Fruit fly (Drosophila melanogaster) whole organism, embryonic: ENCODE measurements around the gene Dr.

Experiments used
- Blimp-1 ChIP-seq: fragments of 200-800 bp; sonication (Bioruptor generic); optimal IDR thresholded peaks from 3 replicates; lab custom pipeline; 2018; ENCODE audit warnings: missing biosample characterization, missing genetic modification characterization, mild to moderate bottlenecking, moderate library complexity, missing genetic modification reagents
- CG1233 ChIP-seq: fragments of 200-800 bp; sonication (Bioruptor generic); optimal IDR thresholded peaks from 4 replicates; lab custom pipeline; 2018; ENCODE audit warnings: missing biosample characterization, mild to moderate bottlenecking, missing genetic modification characterization
- CG12391 ChIP-seq: fragments of 200-800 bp; sonication (Bioruptor generic); optimal IDR thresholded peaks from 3 replicates; lab custom pipeline; 2018; ENCODE audit warnings: missing biosample characterization, mild to moderate bottlenecking, missing genetic modification characterization, moderate library complexity
- CG13775 ChIP-seq: fragments of 200-800 bp; sonication (Bioruptor generic); optimal IDR thresholded peaks from 3 replicates; lab custom pipeline; 2017; ENCODE audit warnings: missing biosample characterization, mild to moderate bottlenecking, missing genetic modification characterization
- CG14441 ChIP-seq: fragments of 200-800 bp; sonication (Bioruptor generic); IDR thresholded peaks from 2 replicates; pipeline ENCODE4 v1.3.6; 2022; ENCODE audit warnings: missing biosample characterization, missing genetic modification characterization
- CG1602 ChIP-seq: fragments of 200-800 bp; sonication (Bioruptor generic); optimal IDR thresholded peaks from 3 replicates; lab custom pipeline; 2016; ENCODE audit warnings: missing biosample characterization, missing genetic modification characterization
- CG17361 ChIP-seq: fragments of 200-800 bp; sonication (Bioruptor generic); IDR thresholded peaks from 3 replicates; pipeline ENCODE4 v1.3.6; 2022; ENCODE audit warnings: missing biosample characterization, missing genetic modification characterization
- CG2199 ChIP-seq: fragments of 200-800 bp; sonication (Bioruptor generic); IDR thresholded peaks from 3 replicates; pipeline ENCODE4 v1.3.6; 2022; ENCODE audit warnings: missing biosample characterization, missing genetic modification characterization
- CG2712 ChIP-seq: fragments of 200-800 bp; optimal IDR thresholded peaks from 3 replicates; lab custom pipeline; 2019; ENCODE audit warnings: missing biosample characterization, mild to moderate bottlenecking, missing genetic modification characterization, moderate library complexity
- CG34422 ChIP-seq: fragments of 200-800 bp; sonication (Bioruptor generic); IDR thresholded peaks from 3 replicates; pipeline ENCODE4 v1.3.6; 2022; ENCODE audit warnings: missing biosample characterization, missing genetic modification characterization
- CG4282 ChIP-seq: fragments of 200-800 bp; sonication (Bioruptor generic); optimal IDR thresholded peaks from 2 replicates; lab custom pipeline; 2016; ENCODE audit warnings: missing biosample characterization, missing genetic modification characterization
- CG6791 ChIP-seq: fragments of 200-800 bp; sonication (Bioruptor generic); IDR thresholded peaks from 3 replicates; pipeline ENCODE4 v1.3.6; 2022; ENCODE audit warnings: missing biosample characterization, missing genetic modification characterization; ENCODE audit not compliant: partially characterized antibody
- CG7963 ChIP-seq: fragments of 200-800 bp; sonication (Bioruptor generic); IDR thresholded peaks from 3 replicates; pipeline ENCODE4 v1.3.6; 2022; ENCODE audit warnings: missing biosample characterization, missing genetic modification characterization; ENCODE audit not compliant: partially characterized antibody
- CG7987 ChIP-seq: fragments of 200-800 bp; sonication (Bioruptor generic); optimal IDR thresholded peaks from 2 replicates; lab custom pipeline; 2018; ENCODE audit warnings: missing biosample characterization, mild to moderate bottlenecking, missing genetic modification characterization, moderate library complexity
- CG8290 ChIP-seq, 3 experiments: fragments of 200-800 bp; sonication (Bioruptor generic); optimal IDR thresholded peaks; 2 replicates each; lab custom pipeline; 2016 to 2019; ENCODE audit warnings: missing biosample characterization in 3 of 3, missing genetic modification characterization in 3 of 3, mild to moderate bottlenecking in 2 of 3, moderate library complexity in 1 of 3
- CG8388 ChIP-seq: fragments of 200-800 bp; sonication (Bioruptor generic); optimal IDR thresholded peaks from 2 replicates; lab custom pipeline; 2019; ENCODE audit warnings: missing biosample characterization, mild to moderate bottlenecking, missing genetic modification characterization, moderate library complexity
- CG9727 ChIP-seq: fragments of 200-800 bp; sonication (Bioruptor generic); optimal IDR thresholded peaks from 3 replicates; lab custom pipeline; 2017; ENCODE audit warnings: missing biosample characterization, mild to moderate bottlenecking, missing genetic modification characterization
- CTCF ChIP-seq: fragments of 200-800 bp; sonication (Bioruptor generic); optimal IDR thresholded peaks from 2 replicates; lab custom pipeline; 2017; ENCODE audit warnings: missing biosample characterization, mild to moderate bottlenecking, missing genetic modification characterization, moderate library complexity
- D ChIP-seq, 2 experiments: fragments of 200-800 bp in 1 of 2; fragments of >200 bp in 1 of 2; sonication (Bioruptor generic) in 1 of 2; optimal IDR thresholded peaks; 2 replicates in 1 of 2; 3 replicates in 1 of 2; lab custom pipeline; 2017; ENCODE audit warnings: mild to moderate bottlenecking in 1 of 2, missing biosample characterization in 1 of 2, missing genetic modification characterization in 1 of 2, missing genetic modification reagents in 1 of 2
- D19A ChIP-seq: fragments of 200-800 bp; optimal IDR thresholded peaks from 3 replicates; lab custom pipeline; 2019; ENCODE audit warnings: missing biosample characterization, mild to moderate bottlenecking, missing genetic modification characterization, moderate library complexity
- Dbx ChIP-seq: fragments of 200-800 bp; sonication (Bioruptor generic); IDR thresholded peaks from 3 replicates; pipeline ENCODE4 v1.3.6; 2022; ENCODE audit warnings: missing biosample characterization, missing genetic modification characterization
- Eip74EF ChIP-seq, 2 experiments: fragments of 200-800 bp in 1 of 2; fragments of >200 bp in 1 of 2; sonication (Bioruptor generic) in 1 of 2; optimal IDR thresholded peaks; 2 replicates each; lab custom pipeline; 2017 to 2019; ENCODE audit warnings: missing biosample characterization in 2 of 2, missing genetic modification characterization in 2 of 2, mild to moderate bottlenecking in 1 of 2, moderate library complexity in 1 of 2
- Ets65A ChIP-seq: fragments of 200-800 bp; sonication (Bioruptor generic); peaks from one replicate; lab custom pipeline; 2016; ENCODE audit warnings: missing biosample characterization, missing genetic modification characterization
- Ets97D ChIP-seq: fragments of 200-800 bp; sonication (Bioruptor generic); optimal IDR thresholded peaks from 3 replicates; lab custom pipeline; 2016; ENCODE audit warnings: missing biosample characterization, missing genetic modification characterization
- HmgD ChIP-seq: fragments of 200-800 bp; sonication (Bioruptor generic); optimal IDR thresholded peaks from 3 replicates; lab custom pipeline; 2016; ENCODE audit warnings: missing biosample characterization, missing genetic modification characterization
- HmgZ ChIP-seq: fragments of 200-800 bp; sonication (Bioruptor generic); optimal IDR thresholded peaks from 2 replicates; lab custom pipeline; 2018; ENCODE audit warnings: missing biosample characterization, mild to moderate bottlenecking, missing genetic modification characterization
- Nf-YA ChIP-seq: fragments of 200-800 bp; sonication (Bioruptor generic); IDR thresholded peaks from 2 replicates; pipeline ENCODE4 v1.3.6; 2022; ENCODE audit warnings: missing biosample characterization, missing genetic modification characterization
- Sin3A ChIP-seq: fragments of >200 bp; optimal IDR thresholded peaks from 2 replicates; lab custom pipeline; 2018
- Tbp ChIP-seq: fragments of >200 bp; optimal IDR thresholded peaks from 2 replicates; lab custom pipeline; 2018; ENCODE audit warnings: missing biosample characterization, missing genetic modification characterization
- Xbp1 ChIP-seq: fragments of 200-800 bp; sonication (Bioruptor generic); optimal IDR thresholded peaks from 3 replicates; lab custom pipeline; 2016; ENCODE audit warnings: missing biosample characterization, mild to moderate bottlenecking, missing genetic modification characterization
- ara ChIP-seq: fragments of 200-800 bp; sonication (Bioruptor generic); IDR thresholded peaks from 2 replicates; pipeline ENCODE4 v1.3.6; 2022; ENCODE audit warnings: missing biosample characterization, missing genetic modification characterization
- bab2 ChIP-seq: fragments of 200-800 bp; sonication (Bioruptor generic); optimal IDR thresholded peaks from 2 replicates; lab custom pipeline; 2016; ENCODE audit warnings: missing biosample characterization, missing genetic modification characterization
- cato ChIP-seq: fragments of 200-800 bp; sonication (Bioruptor generic); optimal IDR thresholded peaks from 2 replicates; lab custom pipeline; 2016; ENCODE audit warnings: missing biosample characterization, missing genetic modification characterization, borderline replicate concordance
- cg ChIP-seq: fragments of 200-800 bp; sonication (Bioruptor generic); optimal IDR thresholded peaks from 3 replicates; lab custom pipeline; 2019; ENCODE audit warnings: missing biosample characterization, mild to moderate bottlenecking, missing genetic modification characterization, moderate library complexity
- chm ChIP-seq: fragments of 200-800 bp; sonication (Bioruptor generic); IDR thresholded peaks from 2 replicates; pipeline ENCODE4 v1.3.6; 2022; ENCODE audit warnings: missing biosample characterization, missing genetic modification characterization
- ci ChIP-seq: fragments of 200-800 bp; sonication (Bioruptor generic); IDR thresholded peaks from 3 replicates; pipeline ENCODE4 v1.3.6; 2022; ENCODE audit warnings: missing biosample characterization, missing genetic modification characterization
- corto ChIP-seq: fragments of 200-800 bp; sonication (Bioruptor generic); optimal IDR thresholded peaks from 2 replicates; lab custom pipeline; 2016; ENCODE audit warnings: missing biosample characterization, mild to moderate bottlenecking, missing genetic modification characterization, moderate library complexity
- dimm ChIP-seq: fragments of 200-800 bp; sonication (Bioruptor generic); IDR thresholded peaks from 2 replicates; pipeline ENCODE4 v1.3.6; 2022; ENCODE audit warnings: missing biosample characterization, missing genetic modification characterization
- eve ChIP-seq, 2 experiments: fragments of >200 bp; optimal IDR thresholded peaks; 2 replicates each; lab custom pipeline; 2017; ENCODE audit warnings: missing biosample characterization in 2 of 2, missing genetic modification characterization in 2 of 2
- fru ChIP-seq: fragments of >200 bp; optimal IDR thresholded peaks from 2 replicates; lab custom pipeline; 2017
- gsb-n ChIP-seq: fragments of 200-800 bp; sonication (Bioruptor generic); optimal IDR thresholded peaks from 3 replicates; lab custom pipeline; 2018; ENCODE audit warnings: missing biosample characterization, mild to moderate bottlenecking, missing genetic modification characterization
- lab ChIP-seq: fragments of 200-800 bp; sonication (Bioruptor generic); optimal IDR thresholded peaks from 3 replicates; lab custom pipeline; 2017; ENCODE audit warnings: missing biosample characterization, missing genetic modification characterization, mild to moderate bottlenecking, moderate library complexity, missing genetic modification reagents
- pan ChIP-seq, 4 experiments: fragments of >200 bp in 3 of 4; fragments of 200-800 bp in 1 of 4; sonication (Bioruptor generic) in 1 of 4; optimal IDR thresholded peaks in 3 of 4; IDR thresholded peaks in 1 of 4; 2 replicates each; pipeline versions ENCODE4 v1.3.6 to Lab custom; 2017 to 2022; ENCODE audit warnings: missing biosample characterization in 2 of 4, missing genetic modification characterization in 2 of 4, mixed read lengths in 1 of 4
- phol ChIP-seq: fragments of 200-800 bp; sonication (Bioruptor generic); optimal IDR thresholded peaks from 3 replicates; lab custom pipeline; 2018; ENCODE audit warnings: missing biosample characterization, mild to moderate bottlenecking, missing genetic modification characterization, moderate library complexity
- ro ChIP-seq: fragments of 200-800 bp; sonication (Bioruptor generic); IDR thresholded peaks from 2 replicates; pipeline ENCODE4 v1.3.6; 2022; ENCODE audit warnings: missing biosample characterization, missing genetic modification characterization
- sd ChIP-seq: fragments of 200-800 bp; sonication (Bioruptor generic); optimal IDR thresholded peaks from 3 replicates; lab custom pipeline; 2018; ENCODE audit warnings: missing biosample characterization, mild to moderate bottlenecking, missing genetic modification characterization, moderate library complexity
- slp2 ChIP-seq: fragments of 200-800 bp; sonication (Bioruptor generic); optimal IDR thresholded peaks from 2 replicates; lab custom pipeline; 2016; ENCODE audit warnings: missing biosample characterization, missing genetic modification characterization
- ssp ChIP-seq: fragments of 200-800 bp; sonication (Bioruptor generic); IDR thresholded peaks from 2 replicates; pipeline ENCODE4 v1.3.6; 2022; ENCODE audit warnings: missing biosample characterization, missing genetic modification characterization
- tup ChIP-seq: fragments of 200-800 bp; sonication (Bioruptor generic); optimal IDR thresholded peaks from 2 replicates; lab custom pipeline; 2016; ENCODE audit warnings: missing biosample characterization, mild to moderate bottlenecking, missing genetic modification characterization, moderate library complexity

The Dr gene

dm6 chr3R:29523978-29524775 is 32.0 kb upstream of the Dr start (continued):
- TF ChIP-seq CG17361 = peak; percentile 45; the same call in 1 of the 3 replicates
- TF ChIP-seq CG6791 (GFP tag; lab: Robert Waterston, UW) = no peak
- no peak for TF ChIP-seq Eip74EF (GFP tag; optimal IDR thresholded peaks at IDR 0.05; lab: Kevin White, UChicago)
- TF ChIP-seq CG7987 (GFP tag; lab: Kevin White, UChicago) = no peak
- TF ChIP-seq CG8388 = no peak
- TF ChIP-seq lab (GFP tag; lab: Kevin White, UChicago) = no peak
- no peak for TF ChIP-seq Dbx (GFP tag; lab: Robert Waterston, UW)
- TF ChIP-seq HmgD (GFP tag; lab: Kevin White, UChicago) = no peak
- TF ChIP-seq bab2 (GFP tag; lab: Kevin White, UChicago) = no peak
- no peak for TF ChIP-seq CG9727 (GFP tag; lab: Kevin White, UChicago)
- peak; percentile 9 for TF ChIP-seq gsb-n (tag; lab: Kevin White, UChicago)
- TF ChIP-seq Xbp1 = peak; percentile 7
- no peak for TF ChIP-seq CG2199
- TF ChIP-seq corto = no peak
- TF ChIP-seq tup = no peak
- no peak for TF ChIP-seq ara (GFP tag; lab: Robert Waterston, UW)
- no peak for TF ChIP-seq D (optimal IDR thresholded peaks at IDR 0.05; lab: Kevin White, UChicago)
- TF ChIP-seq D (GFP tag; optimal IDR thresholded peaks at IDR 0.05; lab: Kevin White, UChicago) = peak; percentile 47
- TF ChIP-seq CG2712 (tag; lab: Kevin White, UChicago) = peak; percentile 39
- TF ChIP-seq ssp = no peak
- TF ChIP-seq cg (GFP tag; lab: Kevin White, UChicago) = peak; percentile 38
- no peak for TF ChIP-seq dimm (GFP tag; lab: Robert Waterston, UW)
- no peak for TF ChIP-seq CTCF
- TF ChIP-seq pan (optimal IDR thresholded peaks at IDR 0.05; lab: Kevin White, UChicago) = no peak
- TF ChIP-seq pan (GFP tag; optimal IDR thresholded peaks at IDR 0.05 in 1 of 2, IDR thresholded peaks at IDR 0.05 in 1 of 2) = no peak
- TF ChIP-seq sd (tag; lab: Kevin White, UChicago) = peak; percentile 39
- TF ChIP-seq ci (GFP tag; lab: Robert Waterston, UW) = no peak
- no peak for TF ChIP-seq slp2
- no peak for TF ChIP-seq HmgZ (tag; lab: Kevin White, UChicago)
- no peak for TF ChIP-seq Ets97D
- TF ChIP-seq Ets65A (GFP tag; lab: Kevin White, UChicago) = no peak
- TF ChIP-seq D19A (tag; lab: Kevin White, UChicago) = peak; percentile 95
- TF ChIP-seq cato (GFP tag; lab: Kevin White, UChicago) = no peak
- no peak for TF ChIP-seq CG1233 (GFP tag; lab: Kevin White, UChicago)
- TF ChIP-seq ro = no peak
- TF ChIP-seq Tbp (GFP tag; lab: Kevin White, UChicago) = no peak
- TF ChIP-seq chm (GFP tag; lab: Robert Waterston, UW) = 0 out of 2 replicates have a peak, but pooled peaks have one; percentile 19
- TF ChIP-seq Nf-YA (GFP tag; lab: Robert Waterston, UW) = no peak
- no peak for TF ChIP-seq CG4282 (GFP tag; lab: Kevin White, UChicago)
- TF ChIP-seq CG12391 = peak; percentile 8
- no peak for TF ChIP-seq Sin3A (lab: Kevin White, UChicago)
- TF ChIP-seq CG13775 = no peak
- no peak for TF ChIP-seq fru
- peak; percentile 43 for TF ChIP-seq phol (tag; lab: Kevin White, UChicago)
- TF ChIP-seq CG14441 (GFP tag; lab: Robert Waterston, UW) = no peak
- TF ChIP-seq CG7963 (GFP tag; lab: Robert Waterston, UW) = no peak
- no peak for TF ChIP-seq CG1602 (GFP tag; lab: Kevin White, UChicago)
- no peak for TF ChIP-seq CG34422 (GFP tag; lab: Robert Waterston, UW)
- peak; percentile 12 for TF ChIP-seq Blimp-1 (GFP tag; lab: Kevin White, UChicago)
- no peak for TF ChIP-seq eve (GFP tag; optimal IDR thresholded peaks at IDR 0.05; lab: Kevin White, UChicago)
- TF ChIP-seq CG8290 (GFP tag; optimal IDR thresholded peaks at IDR 0.05; lab: Kevin White, UChicago) = no peak
- no peak for TF ChIP-seq CG8290 (tag; optimal IDR thresholded peaks at IDR 0.05; lab: Kevin White, UChicago)
